Fruit fly (Drosophila melanogaster): ENCODE results near the gene CG5157.

- TF ChIP-seq usp (GFP tag; optimal IDR thresholded peaks at IDR 0.05) (no peak), pan (optimal IDR thresholded peaks at IDR 0.05) (no peak), psq (optimal IDR thresholded peaks at IDR 0.05) (no peak), EcR (GFP tag; optimal IDR thresholded peaks at IDR 0.05) (no peak), CG8478 (optimal IDR thresholded peaks at IDR 0.05) (no peak)
Measured at dm6 chr3L:16176492-16176891, 38.8 kb upstream of the CG5157 start.

All from whole organism.